Worm (Caenorhabditis elegans): Measurements from ENCODE around the gene bed-1.

bed-1 gene

ce11 chrV:19125812-19126211 lies 1.1 kb upstream of the bed-1 start (continued):
- TF ChIP-seq ztf-3 (GFP tag; optimal IDR thresholded peaks at IDR 0.05) (peak; percentile 44), attf-5 (GFP tag; optimal IDR thresholded peaks at IDR 0.05) (peak; percentile 53), madf-3 (GFP tag; IDR thresholded peaks at IDR 0.05) (no peak; the same call in 1 of the 2 replicates), nfyb-1 (GFP tag; IDR thresholded peaks at IDR 0.05) (peak; percentile 89), gei-17 (GFP tag; optimal IDR thresholded peaks at IDR 0.05) (no peak), him-1 (tag; optimal IDR thresholded peaks at IDR 0.05) (no peak), ccch-3 (GFP tag; optimal IDR thresholded peaks at IDR 0.05) (no peak), F55B11.4 (tag; optimal IDR thresholded peaks at IDR 0.05; ENCODE audit: borderline replicate concordance, insufficient read depth) (no peak), unc-130 (GFP tag; optimal IDR thresholded peaks at IDR 0.05) (no peak), attf-3 (GFP tag; conservative IDR thresholded peaks at IDR 0.05) (peak; percentile 80), atf-7 (tag; optimal IDR thresholded peaks at IDR 0.05) (peak; percentile 39), aptf-3 (GFP tag; IDR thresholded peaks at IDR 0.05) (0 out of 2 replicates have a peak, but pooled peaks have one; percentile 88), sptf-2 (GFP tag; optimal IDR thresholded peaks at IDR 0.05) (peak; percentile 66), F22D6.2 (tag; optimal IDR thresholded peaks at IDR 0.05) (no peak), tbp1 (GFP tag; optimal IDR thresholded peaks at IDR 0.05) (peak; percentile 97), ztf-28 (GFP tag; IDR thresholded peaks at IDR 0.05) (peak; percentile 80), sdz-38 (tag; optimal IDR thresholded peaks at IDR 0.05) (no peak), nfya-1 (tag; optimal IDR thresholded peaks at IDR 0.05; ENCODE audit: borderline replicate concordance, insufficient read depth) (no peak), T07F8.4 (tag; optimal IDR thresholded peaks at IDR 0.05) (no peak), bed-1 (GFP tag; IDR thresholded peaks at IDR 0.05) (0 out of 2 replicates have a peak, but pooled peaks have one; percentile 44), egrh-3 (GFP tag; IDR thresholded peaks at IDR 0.05) (peak; percentile 89), dpl-1 (GFP tag; optimal IDR thresholded peaks at IDR 0.05) (no peak), chd-7 (tag; optimal IDR thresholded peaks at IDR 0.05) (no peak), ztf-22 (GFP tag; optimal IDR thresholded peaks at IDR 0.05) (peak; percentile 33), sea-2 (GFP tag; IDR thresholded peaks at IDR 0.05) (no peak), B0336.3 (GFP tag; IDR thresholded peaks at IDR 0.05) (peak; percentile 69), F57C9.4 (tag; optimal IDR thresholded peaks at IDR 0.05) (no peak), ama-1 (optimal IDR thresholded peaks at IDR 0.05) (no peak), ama-1 (GFP tag; optimal IDR thresholded peaks at IDR 0.05) (peak in 1 of 2 experiments; percentile 69), ceh-79 (tag; optimal IDR thresholded peaks at IDR 0.05) (peak; percentile 23), hsf-1 (GFP tag; IDR thresholded peaks at IDR 0.05) (no peak), aptf-2 (GFP tag; conservative IDR thresholded peaks at IDR 0.05) (no peak), ztf-6 (GFP tag; IDR thresholded peaks at IDR 0.05) (no peak), F39B2.1 (GFP tag; IDR thresholded peaks at IDR 0.05) (no peak), D2030.7 (GFP tag; IDR thresholded peaks at IDR 0.05) (peak; percentile 77), bed-2 (GFP tag; IDR thresholded peaks at IDR 0.05) (peak; percentile 74; the same call in 1 of the 2 replicates), mel-28 (tag; optimal IDR thresholded peaks at IDR 0.05; ENCODE audit: borderline replicate concordance) (no peak), ceh-27 (GFP tag; optimal IDR thresholded peaks at IDR 0.05) (peak; percentile 79), lir-1 (GFP tag; conservative IDR thresholded peaks at IDR 0.05) (no peak), lsl-1 (GFP tag; optimal IDR thresholded peaks at IDR 0.05) (peak; percentile 58), C06A6.2 (GFP tag; conservative IDR thresholded peaks at IDR 0.05) (0 out of 2 replicates have a peak, but pooled peaks have one; percentile 26), ceh-58 (GFP tag; IDR thresholded peaks at IDR 0.05) (no peak), hmg-20 (GFP tag; IDR thresholded peaks at IDR 0.05) (no peak; the same call in none of the 2 replicates), hlh-26 (GFP tag; conservative IDR thresholded peaks at IDR 0.05) (no peak), madf-10 (tag; optimal IDR thresholded peaks at IDR 0.05) (peak; percentile 47), snpc-4 (GFP tag; optimal IDR thresholded peaks at IDR 0.05) (peak; percentile 45), snpc-4 (tag; optimal IDR thresholded peaks at IDR 0.05) (peak in 3 of 4 experiments; percentile 13 to 59 (median 23)), madf-8 (GFP tag; conservative IDR thresholded peaks at IDR 0.05) (no peak), rpc-1 (optimal IDR thresholded peaks at IDR 0.05) (peak; percentile 83), rpc-1 (tag; optimal IDR thresholded peaks at IDR 0.05) (peak; percentile 83)

Measured in whole organism, young adult.